Worm (Caenorhabditis elegans) whole organism, L2 larva: Measurements from ENCODE around the gene T04C9.3.

Experiments
- alr-1 ChIP-seq: fragments of 150-350 bp; optimal IDR thresholded peaks from 2 replicates; lab custom pipeline; 2014; ENCODE audit warnings: missing biosample characterization, missing genetic modification characterization
- aly-2 ChIP-seq: fragments of 150-350 bp; optimal IDR thresholded peaks from 2 replicates; lab custom pipeline; 2014; ENCODE audit warnings: missing biosample characterization, missing genetic modification characterization
- ama-1 ChIP-seq: fragments of 150-350 bp; optimal IDR thresholded peaks from 2 replicates; lab custom pipeline; 2018; ENCODE audit warnings: inconsistent platforms
- elt-3 ChIP-seq: sonication (generic microtip); optimal IDR thresholded peaks from 2 replicates; lab custom pipeline; 2017; ENCODE audit warnings: missing biosample characterization, missing genetic modification characterization
- lin-11 ChIP-seq: fragments of 150-350 bp; sonication (generic microtip); optimal IDR thresholded peaks from 2 replicates; lab custom pipeline; 2014; ENCODE audit warnings: missing biosample characterization, missing genetic modification characterization, inconsistent platforms, mixed read lengths
- lin-13 ChIP-seq: fragments of 150-350 bp; optimal IDR thresholded peaks from 2 replicates; lab custom pipeline; 2014; ENCODE audit warnings: missing biosample characterization, missing genetic modification reagents, missing genetic modification characterization
- mab-5 ChIP-seq: fragments of 150-350 bp; optimal IDR thresholded peaks from 2 replicates; lab custom pipeline; 2014; ENCODE audit warnings: missing biosample characterization, missing genetic modification characterization
- nhr-25 ChIP-seq: fragments of 150-350 bp; sonication (generic microtip); optimal IDR thresholded peaks from 3 replicates; lab custom pipeline; 2014; ENCODE audit warnings: missing biosample characterization, missing genetic modification characterization
- nhr-77 ChIP-seq: fragments of 150-350 bp; optimal IDR thresholded peaks from 2 replicates; lab custom pipeline; 2014; ENCODE audit warnings: missing biosample characterization, missing genetic modification characterization
- unc-39 ChIP-seq: fragments of 150-350 bp; optimal IDR thresholded peaks from 2 replicates; lab custom pipeline; 2014; ENCODE audit warnings: missing biosample characterization, missing genetic modification characterization
- unc-62 ChIP-seq: fragments of 150-350 bp; optimal IDR thresholded peaks from 2 replicates; lab custom pipeline; 2014; ENCODE audit warnings: missing biosample characterization, missing genetic modification reagents, missing genetic modification characterization

DNA sequence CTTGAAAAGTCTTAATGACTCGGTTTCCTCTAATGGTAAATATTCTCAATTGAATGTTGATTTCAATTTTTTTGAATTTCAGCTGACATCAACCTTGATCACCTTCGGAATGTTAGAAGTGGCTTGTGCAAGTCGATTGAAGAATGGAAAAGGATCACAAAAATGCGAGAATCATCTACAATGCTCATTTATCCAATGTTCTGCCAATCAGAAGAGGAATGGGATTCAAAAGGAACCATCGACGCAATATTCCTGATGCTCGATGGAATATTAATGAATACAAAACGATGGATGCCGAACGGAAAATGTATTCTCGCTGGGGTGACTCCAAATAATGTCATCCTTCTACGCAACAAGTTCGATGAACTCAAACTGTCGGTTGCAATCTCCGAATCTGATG, 23.9 kb upstream of the T04C9.3 start:
- TF ChIP-seq lin-11 (tag; lab: Kevin White, UChicago): no peak
- no peak for TF ChIP-seq alr-1
- no peak for TF ChIP-seq nhr-77 (tag; lab: Kevin White, UChicago)
- no peak for TF ChIP-seq ama-1 (lab: Kevin White, UChicago)
- TF ChIP-seq elt-3 (tag; lab: Kevin White, UChicago): no peak
- TF ChIP-seq unc-62 (GFP tag; lab: Kevin White, UChicago): no peak
- no peak for TF ChIP-seq aly-2 (tag; lab: Kevin White, UChicago)
- TF ChIP-seq nhr-25 (tag; lab: Kevin White, UChicago): no peak
- no peak for TF ChIP-seq mab-5 (tag; lab: Kevin White, UChicago)
- TF ChIP-seq unc-39 (tag; lab: Kevin White, UChicago): no peak
- no peak for TF ChIP-seq lin-13
